Fruit fly (Drosophila melanogaster): ENCODE results near the gene TwdlH.

DNA sequence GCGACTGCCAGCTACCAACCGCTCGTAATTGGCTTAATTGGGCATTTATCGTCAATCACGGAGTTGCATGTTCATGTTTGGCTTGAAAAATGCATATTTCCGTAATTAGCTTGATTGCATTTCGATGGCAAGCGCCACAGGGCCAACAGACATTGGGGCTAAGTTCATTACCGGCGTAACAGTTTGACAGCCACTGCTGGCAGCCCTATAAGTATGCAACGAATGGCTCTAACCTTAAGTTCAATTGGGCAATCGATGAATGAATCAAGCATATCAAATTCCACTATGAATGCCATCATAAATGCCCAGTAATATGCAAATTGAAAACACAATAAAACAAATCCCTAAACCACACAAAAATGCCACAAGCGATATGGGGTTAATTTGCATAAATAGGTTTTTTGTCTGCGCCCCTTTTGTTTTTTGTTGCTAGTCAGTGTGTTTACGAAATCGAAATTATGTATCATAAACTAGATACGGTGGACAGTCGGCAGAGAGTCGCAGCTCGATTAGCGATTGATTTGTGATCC is 21.9 kb downstream of the TwdlH start:
- no peak for TF ChIP-seq ss (GFP tag; optimal IDR thresholded peaks at IDR 0.05)
- TF ChIP-seq CG1621 (tag; optimal IDR thresholded peaks at IDR 0.05): no peak
- TF ChIP-seq svp (GFP tag): no peak
- TF ChIP-seq fd59A (GFP tag; optimal IDR thresholded peaks at IDR 0.05): no peak
